Fruit fly (Drosophila melanogaster) whole organism, embryonic: ENCODE data around the gene Kal1.

Experiments
- Atf-2 ChIP-seq: fragments of 200-800 bp; sonication (Bioruptor generic); optimal IDR thresholded peaks from 2 replicates; lab custom pipeline; 2016; ENCODE audit warnings: missing biosample characterization, missing genetic modification characterization
- CG10543 ChIP-seq: fragments of 200-800 bp; sonication (Bioruptor generic); optimal IDR thresholded peaks from 3 replicates; lab custom pipeline; 2017; ENCODE audit warnings: missing biosample characterization, mild to moderate bottlenecking, missing genetic modification characterization, moderate library complexity
- CG11398 ChIP-seq: fragments of 200-800 bp; sonication (Bioruptor generic); optimal IDR thresholded peaks from 2 replicates; lab custom pipeline; 2016; ENCODE audit warnings: missing biosample characterization, missing genetic modification characterization
- CG11695 ChIP-seq: fragments of 200-800 bp; sonication (Bioruptor generic); IDR thresholded peaks from 3 replicates; pipeline ENCODE4 v1.3.6; 2022; ENCODE audit warnings: missing biosample characterization, missing genetic modification characterization
- CG12219 ChIP-seq: fragments of 200-800 bp; sonication (Bioruptor generic); optimal IDR thresholded peaks from 3 replicates; lab custom pipeline; 2018; ENCODE audit warnings: missing biosample characterization, mild to moderate bottlenecking, missing genetic modification characterization
- CG13287 ChIP-seq: fragments of 200-800 bp; sonication (Bioruptor generic); IDR thresholded peaks from 2 replicates; pipeline ENCODE4 v1.3.6; 2022; ENCODE audit warnings: missing biosample characterization, missing genetic modification characterization; ENCODE audit not compliant: partially characterized antibody
- CG17186 ChIP-seq: fragments of 200-800 bp; sonication (Bioruptor generic); optimal IDR thresholded peaks from 3 replicates; lab custom pipeline; 2017; ENCODE audit warnings: missing biosample characterization, missing genetic modification reagents, missing genetic modification characterization
- CG1792 ChIP-seq: fragments of 200-800 bp; sonication (Bioruptor generic); optimal IDR thresholded peaks from 2 replicates; lab custom pipeline; 2016; ENCODE audit warnings: missing biosample characterization, missing genetic modification characterization
- CG18599 ChIP-seq: fragments of 200-800 bp; sonication (Bioruptor generic); optimal IDR thresholded peaks from 3 replicates; lab custom pipeline; 2017; ENCODE audit warnings: missing biosample characterization, missing genetic modification characterization, mild to moderate bottlenecking, moderate library complexity, missing genetic modification reagents
- CG30403 ChIP-seq: fragments of 200-800 bp; sonication (Bioruptor generic); optimal IDR thresholded peaks from 3 replicates; lab custom pipeline; 2016; ENCODE audit warnings: missing biosample characterization, missing genetic modification characterization
- CG30431 ChIP-seq: fragments of 200-800 bp; sonication (Bioruptor generic); optimal IDR thresholded peaks from 2 replicates; lab custom pipeline; 2017; ENCODE audit warnings: missing biosample characterization, missing genetic modification characterization
- CG3065 ChIP-seq: fragments of 200-800 bp; sonication (Bioruptor generic); optimal IDR thresholded peaks from 2 replicates; lab custom pipeline; 2016; ENCODE audit warnings: missing biosample characterization, missing genetic modification characterization
- CG32532 ChIP-seq: fragments of 200-800 bp; sonication (Bioruptor generic); IDR thresholded peaks from 2 replicates; pipeline ENCODE4 v1.3.6; 2022; ENCODE audit warnings: missing biosample characterization, missing genetic modification characterization
- CG3281 ChIP-seq: fragments of 200-800 bp; sonication (Bioruptor generic); optimal IDR thresholded peaks from 3 replicates; lab custom pipeline; 2017; ENCODE audit warnings: missing biosample characterization, mild to moderate bottlenecking, missing genetic modification characterization
- CG43689 ChIP-seq: fragments of 200-800 bp; sonication (Bioruptor generic); IDR thresholded peaks from 2 replicates; pipeline ENCODE4 v1.3.6; 2022; ENCODE audit warnings: missing biosample characterization, missing genetic modification characterization
- CG4820 ChIP-seq: fragments of 200-800 bp; sonication (Bioruptor generic); optimal IDR thresholded peaks from 3 replicates; lab custom pipeline; 2016; ENCODE audit warnings: missing biosample characterization, missing genetic modification characterization
- CG5180 ChIP-seq: fragments of 200-800 bp; sonication (Bioruptor generic); optimal IDR thresholded peaks from 3 replicates; lab custom pipeline; 2017; ENCODE audit warnings: missing biosample characterization, missing genetic modification characterization, mild to moderate bottlenecking, moderate library complexity, missing genetic modification reagents
- CG6689 ChIP-seq: fragments of 200-800 bp; sonication (Bioruptor generic); IDR thresholded peaks from 2 replicates; pipeline ENCODE4 v1.3.6; 2022; ENCODE audit warnings: missing biosample characterization, missing genetic modification characterization
- CG6791 ChIP-seq: fragments of 200-800 bp; sonication (Bioruptor generic); IDR thresholded peaks from 3 replicates; pipeline ENCODE4 v1.3.6; 2022; ENCODE audit warnings: missing biosample characterization, missing genetic modification characterization; ENCODE audit not compliant: partially characterized antibody
- CG7372 ChIP-seq: fragments of 200-800 bp; sonication (Bioruptor generic); IDR thresholded peaks from 2 replicates; pipeline ENCODE4 v1.3.6; 2022; ENCODE audit warnings: missing biosample characterization, missing genetic modification characterization
- CG7963 ChIP-seq: fragments of 200-800 bp; sonication (Bioruptor generic); IDR thresholded peaks from 3 replicates; pipeline ENCODE4 v1.3.6; 2022; ENCODE audit warnings: missing biosample characterization, missing genetic modification characterization; ENCODE audit not compliant: partially characterized antibody
- CG8281 ChIP-seq: fragments of 200-800 bp; sonication (Bioruptor generic); optimal IDR thresholded peaks from 2 replicates; lab custom pipeline; 2018; ENCODE audit warnings: missing biosample characterization, mild to moderate bottlenecking, missing genetic modification characterization, moderate library complexity
- CG8359 ChIP-seq: fragments of 200-800 bp; sonication (Bioruptor generic); optimal IDR thresholded peaks from 2 replicates; lab custom pipeline; 2017; ENCODE audit warnings: missing biosample characterization, mild to moderate bottlenecking, missing genetic modification characterization, borderline replicate concordance
- CG8944 ChIP-seq: fragments of 200-800 bp; sonication (Bioruptor generic); optimal IDR thresholded peaks from 3 replicates; lab custom pipeline; 2016; ENCODE audit warnings: missing biosample characterization, missing genetic modification characterization
- CG9797 ChIP-seq: fragments of 200-800 bp; sonication (Bioruptor generic); optimal IDR thresholded peaks from 3 replicates; lab custom pipeline; 2018; ENCODE audit warnings: missing biosample characterization, mild to moderate bottlenecking, missing genetic modification characterization
- MESR4 ChIP-seq: fragments of 200-800 bp; sonication (Bioruptor generic); optimal IDR thresholded peaks from 2 replicates; lab custom pipeline; 2018; ENCODE audit warnings: missing biosample characterization, mild to moderate bottlenecking, missing genetic modification characterization, moderate library complexity
- Mrtf ChIP-seq: fragments of 200-800 bp; sonication (Bioruptor generic); IDR thresholded peaks from 3 replicates; pipeline ENCODE4 v1.3.6; 2022; ENCODE audit warnings: missing biosample characterization, missing genetic modification characterization
- NC2β ChIP-seq: fragments of 200-800 bp; sonication (Bioruptor generic); optimal IDR thresholded peaks from 2 replicates; lab custom pipeline; 2016; ENCODE audit warnings: missing biosample characterization, missing genetic modification characterization
- Nf-YA ChIP-seq: fragments of 200-800 bp; sonication (Bioruptor generic); IDR thresholded peaks from 2 replicates; pipeline ENCODE4 v1.3.6; 2022; ENCODE audit warnings: missing biosample characterization, missing genetic modification characterization
- YL-1 ChIP-seq: fragments of 200-800 bp; sonication (Bioruptor generic); optimal IDR thresholded peaks from 3 replicates; lab custom pipeline; 2017; ENCODE audit warnings: missing biosample characterization, mild to moderate bottlenecking, missing genetic modification characterization
- al ChIP-seq: fragments of 200-800 bp; sonication (Bioruptor generic); IDR thresholded peaks from 2 replicates; pipeline ENCODE4 v1.3.6; 2022; ENCODE audit warnings: missing biosample characterization, missing genetic modification characterization
- amos ChIP-seq: fragments of 200-800 bp; sonication (Bioruptor generic); IDR thresholded peaks from 2 replicates; pipeline ENCODE4 v1.3.6; 2022; ENCODE audit warnings: missing biosample characterization, missing genetic modification characterization; ENCODE audit not compliant: partially characterized antibody
- aop ChIP-seq: fragments of 200-800 bp; sonication (Bioruptor generic); IDR thresholded peaks from 2 replicates; pipeline ENCODE4 v1.3.6; 2022; ENCODE audit warnings: missing biosample characterization, missing genetic modification characterization
- ap ChIP-seq: fragments of 200-800 bp; sonication (Bioruptor generic); IDR thresholded peaks from 2 replicates; pipeline ENCODE4 v1.3.6; 2022; ENCODE audit warnings: missing biosample characterization, missing genetic modification characterization
- chn ChIP-seq: fragments of 200-800 bp; sonication (Bioruptor generic); optimal IDR thresholded peaks from 2 replicates; lab custom pipeline; 2016; ENCODE audit warnings: missing biosample characterization, missing genetic modification characterization
- dan ChIP-seq: fragments of 200-800 bp; sonication (Bioruptor generic); IDR thresholded peaks from 2 replicates; pipeline ENCODE4 v1.3.6; 2022; ENCODE audit warnings: missing biosample characterization, missing genetic modification characterization
- dimm ChIP-seq: fragments of 200-800 bp; sonication (Bioruptor generic); IDR thresholded peaks from 2 replicates; pipeline ENCODE4 v1.3.6; 2022; ENCODE audit warnings: missing biosample characterization, missing genetic modification characterization
- dmrt99B ChIP-seq: fragments of 200-800 bp; sonication (Bioruptor generic); optimal IDR thresholded peaks from 2 replicates; lab custom pipeline; 2018; ENCODE audit warnings: missing biosample characterization, mild to moderate bottlenecking, missing genetic modification characterization, moderate library complexity
- dpn ChIP-seq, 2 experiments: fragments of 200-800 bp; sonication (Bioruptor generic); optimal IDR thresholded peaks; 3 replicates each; lab custom pipeline; 2016; ENCODE audit warnings: missing biosample characterization in 2 of 2, missing genetic modification characterization in 2 of 2
- ems ChIP-seq: fragments of 200-800 bp; sonication (Bioruptor generic); optimal IDR thresholded peaks from 3 replicates; lab custom pipeline; 2016; ENCODE audit warnings: missing biosample characterization, missing genetic modification characterization
- grau ChIP-seq: fragments of 200-800 bp; optimal IDR thresholded peaks from 3 replicates; lab custom pipeline; 2019; ENCODE audit warnings: missing biosample characterization, mild to moderate bottlenecking, missing genetic modification characterization, moderate library complexity
- ham ChIP-seq: fragments of 200-800 bp; sonication (Bioruptor generic); IDR thresholded peaks from 2 replicates; pipeline ENCODE4 v1.3.6; 2022; ENCODE audit warnings: missing biosample characterization, missing genetic modification characterization
- ind ChIP-seq: fragments of 200-800 bp; sonication (Bioruptor generic); optimal IDR thresholded peaks from 3 replicates; lab custom pipeline; 2016; ENCODE audit warnings: missing biosample characterization, missing genetic modification characterization
- lbe ChIP-seq: fragments of 200-800 bp; sonication (Bioruptor generic); optimal IDR thresholded peaks from 2 replicates; lab custom pipeline; 2016; ENCODE audit warnings: missing biosample characterization, mild to moderate bottlenecking, missing genetic modification characterization
- lmd ChIP-seq: fragments of 200-800 bp; sonication (Bioruptor generic); IDR thresholded peaks from 2 replicates; pipeline ENCODE4 v1.3.6; 2022; ENCODE audit warnings: missing biosample characterization, missing genetic modification characterization
- onecut ChIP-seq: fragments of 200-800 bp; sonication (Bioruptor generic); IDR thresholded peaks from 2 replicates; pipeline ENCODE4 v1.3.6; 2022; ENCODE audit warnings: missing biosample characterization, missing genetic modification characterization
- pb ChIP-seq: fragments of 200-800 bp; sonication (Bioruptor generic); optimal IDR thresholded peaks from 3 replicates; lab custom pipeline; 2016; ENCODE audit warnings: missing biosample characterization, missing genetic modification characterization
- pros ChIP-seq: fragments of 200-800 bp; sonication (Bioruptor generic); optimal IDR thresholded peaks from 3 replicates; lab custom pipeline; 2019; ENCODE audit warnings: missing biosample characterization, mild to moderate bottlenecking, missing genetic modification characterization, moderate library complexity
- tin ChIP-seq: fragments of 200-800 bp; sonication (Bioruptor generic); optimal IDR thresholded peaks from 3 replicates; lab custom pipeline; 2016; ENCODE audit warnings: missing biosample characterization, missing genetic modification characterization
- tna ChIP-seq: fragments of 200-800 bp; sonication (Bioruptor generic); IDR thresholded peaks from 2 replicates; pipeline ENCODE4 v1.3.6; 2022; ENCODE audit warnings: missing biosample characterization, missing genetic modification characterization; ENCODE audit not compliant: partially characterized antibody
- vvl ChIP-seq: fragments of 200-800 bp; sonication (Bioruptor generic); IDR thresholded peaks from 2 replicates; pipeline ENCODE4 v1.3.6; 2022; ENCODE audit warnings: missing biosample characterization, missing genetic modification characterization

Gene Kal1

dm6 chr3R:24188619-24189018 lies 47.4 kb downstream of the Kal1 start, which contains the start of gene CG5515 (continued):
- TF ChIP-seq CG4820 (GFP tag; lab: Kevin White, UChicago) (peak; percentile 59), CG11695 (peak; percentile 59; the same call in 2 of the 3 replicates), CG13287 (peak; percentile 89), grau (tag; lab: Kevin White, UChicago) (peak; percentile 77), onecut (GFP tag; lab: Robert Waterston, UW) (peak; percentile 77), aop (GFP tag; lab: Robert Waterston, UW) (peak; percentile 21; the same call in 1 of the 2 replicates), dpn (GFP tag; optimal IDR thresholded peaks at IDR 0.05; lab: Kevin White, UChicago) (peak in 1 of 2 experiments; percentile 82), CG18599 (GFP tag; lab: Kevin White, UChicago) (no peak), tna (peak; percentile 81), NC2β (GFP tag; lab: Kevin White, UChicago) (peak; percentile 61), ham (peak; percentile 54; the same call in 1 of the 2 replicates), CG1792 (peak; percentile 97), CG10543 (GFP tag; lab: Kevin White, UChicago) (peak; percentile 54), CG30403 (peak; percentile 87), pros (GFP tag; lab: Kevin White, UChicago) (no peak), chn (GFP tag; lab: Kevin White, UChicago) (peak; percentile 90), CG32532 (GFP tag; lab: Robert Waterston, UW) (peak; percentile 84), CG11398 (peak; percentile 53), CG12219 (GFP tag; lab: Kevin White, UChicago) (peak; percentile 3), CG30431 (GFP tag; lab: Kevin White, UChicago) (peak; percentile 36), CG7963 (GFP tag; lab: Robert Waterston, UW) (peak; percentile 72), Nf-YA (GFP tag; lab: Robert Waterston, UW) (peak; percentile 71; the same call in 1 of the 2 replicates), CG7372 (GFP tag; lab: Robert Waterston, UW) (peak; percentile 80), lbe (GFP tag; lab: Kevin White, UChicago) (peak; percentile 75), lmd (GFP tag; lab: Robert Waterston, UW) (peak; percentile 87), CG3281 (GFP tag; lab: Kevin White, UChicago) (peak; percentile 60), CG6791 (GFP tag; lab: Robert Waterston, UW) (peak; percentile 71; the same call in 2 of the 3 replicates), dan (GFP tag; lab: Robert Waterston, UW) (no peak), tin (GFP tag; lab: Kevin White, UChicago) (peak; percentile 72), YL-1 (peak; percentile 6), CG8281 (tag; lab: Kevin White, UChicago) (no peak), vvl (GFP tag; lab: Robert Waterston, UW) (peak; percentile 87), CG17186 (GFP tag; lab: Kevin White, UChicago) (no peak), CG43689 (GFP tag; lab: Robert Waterston, UW) (no peak), Mrtf (peak; percentile 73), CG9797 (GFP tag; lab: Kevin White, UChicago) (peak; percentile 46), ems (GFP tag; lab: Kevin White, UChicago) (peak; percentile 66), Atf-2 (GFP tag; lab: Kevin White, UChicago) (peak; percentile 70), al (peak; percentile 72), CG8359 (no peak), CG8944 (GFP tag; lab: Kevin White, UChicago) (peak; percentile 69), dmrt99B (tag; lab: Kevin White, UChicago) (no peak), amos (peak; percentile 71), CG6689 (peak; percentile 79), ap (GFP tag; lab: Robert Waterston, UW) (peak; percentile 50), dimm (GFP tag; lab: Robert Waterston, UW) (peak; percentile 42; the same call in 1 of the 2 replicates), pb (GFP tag; lab: Kevin White, UChicago) (peak; percentile 50), MESR4 (GFP tag; lab: Kevin White, UChicago) (peak; percentile 59), CG3065 (no peak), CG5180 (no peak), ind (GFP tag; lab: Kevin White, UChicago) (peak; percentile 66)
